Fruit fly (Drosophila melanogaster): ENCODE results near the gene CG45071.

DNA sequence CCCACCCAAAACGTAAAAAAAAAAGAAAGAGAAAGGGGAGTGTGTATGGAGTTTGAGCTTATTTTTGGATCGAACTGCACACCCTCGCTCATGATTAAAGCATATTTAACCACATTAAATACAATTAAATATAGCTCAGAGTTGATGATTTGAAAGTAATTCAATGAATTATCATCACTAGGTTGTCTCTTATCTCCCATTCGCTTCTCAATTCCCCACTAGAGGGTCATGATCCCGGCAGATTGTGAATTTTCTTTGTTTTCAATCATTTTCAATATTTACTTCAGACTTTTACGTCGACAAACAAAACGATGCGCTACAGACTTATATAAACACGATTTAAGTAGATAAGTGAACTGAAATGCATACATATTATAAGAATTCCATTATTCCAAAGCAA, 29.3 kb upstream of the CG45071 start:
- no peak for TF ChIP-seq ey (GFP tag; optimal IDR thresholded peaks at IDR 0.05)
- no peak for TF ChIP-seq br (GFP tag; optimal IDR thresholded peaks at IDR 0.05)
- no peak for TF ChIP-seq HLH106 (tag; optimal IDR thresholded peaks at IDR 0.05)
- TF ChIP-seq psq (GFP tag; optimal IDR thresholded peaks at IDR 0.05), result no peak
- TF ChIP-seq pan (optimal IDR thresholded peaks at IDR 0.05), result no peak
- no peak for TF ChIP-seq tai (GFP tag; optimal IDR thresholded peaks at IDR 0.05)
- TF ChIP-seq Myc (optimal IDR thresholded peaks at IDR 0.05), result no peak
- no peak for TF ChIP-seq CG9705 (GFP tag; optimal IDR thresholded peaks at IDR 0.05)
- TF ChIP-seq h (GFP tag; optimal IDR thresholded peaks at IDR 0.05), result no peak
- no peak for TF ChIP-seq dsf (GFP tag; optimal IDR thresholded peaks at IDR 0.05; ENCODE audit: borderline replicate concordance)

Measured in whole organism, wandering third instar larva.